Fruit fly (Drosophila melanogaster) whole organism, embryonic: ENCODE results near the gene Der-2.

Experiments used
- B-H1 ChIP-seq: fragments of 200-800 bp; sonication (Bioruptor generic); IDR thresholded peaks from 3 replicates; pipeline ENCODE4 v1.3.6; 2022; ENCODE audit warnings: missing biosample characterization, missing genetic modification characterization
- BEAF-32 ChIP-seq: fragments of 200-800 bp; sonication (Bioruptor generic); optimal IDR thresholded peaks from 3 replicates; lab custom pipeline; 2017; ENCODE audit warnings: missing biosample characterization, missing genetic modification characterization, mild to moderate bottlenecking, moderate library complexity, missing genetic modification reagents
- Bgb ChIP-seq: fragments of 200-800 bp; sonication (Bioruptor generic); IDR thresholded peaks from 2 replicates; pipeline ENCODE4 v1.3.6; 2022; ENCODE audit warnings: missing biosample characterization, missing genetic modification characterization; ENCODE audit not compliant: partially characterized antibody
- CG10366 ChIP-seq: fragments of 200-800 bp; sonication (Bioruptor generic); IDR thresholded peaks from 2 replicates; pipeline ENCODE4 v1.3.6; 2022; ENCODE audit warnings: missing biosample characterization, missing genetic modification characterization
- CG10462 ChIP-seq: fragments of 200-800 bp; sonication (Bioruptor generic); optimal IDR thresholded peaks from 2 replicates; lab custom pipeline; 2016; ENCODE audit warnings: missing biosample characterization, missing genetic modification characterization
- CG10959 ChIP-seq: fragments of 200-800 bp; sonication (Bioruptor generic); IDR thresholded peaks from 2 replicates; pipeline ENCODE4 v1.3.6; 2022; ENCODE audit warnings: missing biosample characterization, missing genetic modification characterization
- CG10979 ChIP-seq: fragments of 200-800 bp; sonication (Bioruptor generic); optimal IDR thresholded peaks from 2 replicates; lab custom pipeline; 2018; ENCODE audit warnings: missing biosample characterization, mild to moderate bottlenecking, missing genetic modification characterization, moderate library complexity
- CG11247 ChIP-seq: fragments of 200-800 bp; sonication (Bioruptor generic); IDR thresholded peaks from 2 replicates; pipeline ENCODE4 v1.3.6; 2022; ENCODE audit warnings: missing biosample characterization, missing genetic modification characterization
- CG13624 ChIP-seq: fragments of 200-800 bp; sonication (Bioruptor generic); optimal IDR thresholded peaks from 2 replicates; lab custom pipeline; 2016; ENCODE audit warnings: missing biosample characterization, missing genetic modification characterization
- CG14050 ChIP-seq: fragments of 200-800 bp; sonication (Bioruptor generic); IDR thresholded peaks from 3 replicates; pipeline ENCODE4 v1.3.6; 2022; ENCODE audit warnings: missing biosample characterization, missing genetic modification characterization
- CG15073 ChIP-seq: fragments of 200-800 bp; sonication (Bioruptor generic); optimal IDR thresholded peaks from 2 replicates; lab custom pipeline; 2016; ENCODE audit warnings: missing biosample characterization, missing genetic modification characterization
- CG16815 ChIP-seq: fragments of 200-800 bp; sonication (Bioruptor generic); optimal IDR thresholded peaks from 3 replicates; lab custom pipeline; 2017; ENCODE audit warnings: missing biosample characterization, mild to moderate bottlenecking, missing genetic modification characterization
- CG1792 ChIP-seq: fragments of 200-800 bp; sonication (Bioruptor generic); optimal IDR thresholded peaks from 2 replicates; lab custom pipeline; 2016; ENCODE audit warnings: missing biosample characterization, missing genetic modification characterization
- CG1832 ChIP-seq: fragments of 200-800 bp; sonication (Bioruptor generic); optimal IDR thresholded peaks from 2 replicates; lab custom pipeline; 2017; ENCODE audit warnings: missing biosample characterization, mild to moderate bottlenecking, missing genetic modification characterization, inconsistent platforms
- CG4617 ChIP-seq: fragments of 200-800 bp; sonication (Bioruptor generic); optimal IDR thresholded peaks from 3 replicates; lab custom pipeline; 2016; ENCODE audit warnings: missing biosample characterization, missing genetic modification characterization, borderline replicate concordance
- CG4854 ChIP-seq: fragments of 200-800 bp; sonication (Bioruptor generic); optimal IDR thresholded peaks from 2 replicates; lab custom pipeline; 2016; ENCODE audit warnings: missing biosample characterization, missing genetic modification characterization, inconsistent platforms
- CG5180 ChIP-seq: fragments of 200-800 bp; sonication (Bioruptor generic); optimal IDR thresholded peaks from 3 replicates; lab custom pipeline; 2017; ENCODE audit warnings: missing biosample characterization, missing genetic modification characterization, mild to moderate bottlenecking, moderate library complexity, missing genetic modification reagents
- CG6689 ChIP-seq: fragments of 200-800 bp; sonication (Bioruptor generic); IDR thresholded peaks from 2 replicates; pipeline ENCODE4 v1.3.6; 2022; ENCODE audit warnings: missing biosample characterization, missing genetic modification characterization
- CG6813 ChIP-seq: fragments of 200-800 bp; sonication (Bioruptor generic); optimal IDR thresholded peaks from 2 replicates; lab custom pipeline; 2017; ENCODE audit warnings: missing biosample characterization, missing genetic modification characterization, mild to moderate bottlenecking, moderate library complexity, missing genetic modification reagents
- D19B ChIP-seq: fragments of 200-800 bp; sonication (Bioruptor generic); optimal IDR thresholded peaks from 2 replicates; lab custom pipeline; 2017; ENCODE audit warnings: missing biosample characterization, mild to moderate bottlenecking, missing genetic modification characterization
- Doc3 ChIP-seq: fragments of 200-800 bp; sonication (Bioruptor generic); IDR thresholded peaks from 3 replicates; pipeline ENCODE4 v1.3.6; 2022; ENCODE audit warnings: missing biosample characterization, missing genetic modification characterization; ENCODE audit not compliant: partially characterized antibody
- Drgx ChIP-seq: fragments of 200-800 bp; sonication (Bioruptor generic); IDR thresholded peaks from 2 replicates; pipeline ENCODE4 v1.3.6; 2022; ENCODE audit warnings: missing biosample characterization, missing genetic modification characterization
- ERR ChIP-seq: fragments of 200-800 bp; sonication (Bioruptor generic); optimal IDR thresholded peaks from 2 replicates; lab custom pipeline; 2016; ENCODE audit warnings: missing biosample characterization, missing genetic modification characterization
- H2.0 ChIP-seq: fragments of 200-800 bp; sonication (Bioruptor generic); IDR thresholded peaks from 2 replicates; pipeline ENCODE4 v1.3.6; 2022; ENCODE audit warnings: missing biosample characterization, missing genetic modification characterization
- HmgD ChIP-seq: fragments of 200-800 bp; sonication (Bioruptor generic); optimal IDR thresholded peaks from 3 replicates; lab custom pipeline; 2016; ENCODE audit warnings: missing biosample characterization, missing genetic modification characterization
- Hr78 ChIP-seq, 2 experiments: fragments of 200-800 bp in 1 of 2; fragments of >200 bp in 1 of 2; sonication (Bioruptor generic) in 1 of 2; optimal IDR thresholded peaks; 2 replicates each; lab custom pipeline; 2017 to 2019; ENCODE audit warnings: missing biosample characterization in 2 of 2, missing genetic modification characterization in 2 of 2, mild to moderate bottlenecking in 1 of 2, moderate library complexity in 1 of 2
- Jarid2 ChIP-seq: fragments of 200-800 bp; sonication (Bioruptor generic); optimal IDR thresholded peaks from 3 replicates; lab custom pipeline; 2017; ENCODE audit warnings: mild to moderate bottlenecking, missing biosample characterization, missing genetic modification reagents, missing genetic modification characterization
- Lhr ChIP-seq: fragments of 200-800 bp; sonication (Bioruptor generic); optimal IDR thresholded peaks from 3 replicates; lab custom pipeline; 2017; ENCODE audit warnings: mild to moderate bottlenecking, missing biosample characterization, missing genetic modification reagents, missing genetic modification characterization
- Oaz ChIP-seq: fragments of 200-800 bp; sonication (Bioruptor generic); IDR thresholded peaks from 2 replicates; pipeline ENCODE4 v1.3.6; 2022; ENCODE audit warnings: missing biosample characterization, missing genetic modification characterization
- Optix ChIP-seq: fragments of 200-800 bp; sonication (Bioruptor generic); IDR thresholded peaks from 3 replicates; pipeline ENCODE4 v1.3.6; 2022; ENCODE audit warnings: missing biosample characterization, missing genetic modification characterization
- Six4 ChIP-seq: fragments of 200-800 bp; sonication (Bioruptor generic); optimal IDR thresholded peaks from 2 replicates; lab custom pipeline; 2016; ENCODE audit warnings: missing biosample characterization, missing genetic modification characterization
- Sry-β ChIP-seq: fragments of 200-800 bp; sonication (Bioruptor generic); optimal IDR thresholded peaks from 2 replicates; lab custom pipeline; 2018; ENCODE audit warnings: missing biosample characterization, mild to moderate bottlenecking, missing genetic modification characterization, moderate library complexity
- Usf ChIP-seq: fragments of 200-800 bp; sonication (Bioruptor generic); optimal IDR thresholded peaks from 2 replicates; lab custom pipeline; 2017; ENCODE audit warnings: missing genotype, missing biosample characterization, missing genetic modification characterization
- Vsx1 ChIP-seq: fragments of 200-800 bp; sonication (Bioruptor generic); optimal IDR thresholded peaks from 2 replicates; lab custom pipeline; 2017; ENCODE audit warnings: missing biosample characterization, mild to moderate bottlenecking, missing genetic modification characterization, missing genetic modification reagents
- bbx ChIP-seq: fragments of 200-800 bp; sonication (Bioruptor generic); IDR thresholded peaks from 2 replicates; pipeline ENCODE4 v1.3.6; 2022; ENCODE audit warnings: missing biosample characterization, missing genetic modification characterization; ENCODE audit not compliant: partially characterized antibody
- btn ChIP-seq: fragments of 200-800 bp; sonication (Bioruptor generic); optimal IDR thresholded peaks from 2 replicates; lab custom pipeline; 2016; ENCODE audit warnings: missing biosample characterization, missing genetic modification characterization
- cad ChIP-seq: fragments of >200 bp; optimal IDR thresholded peaks from 2 replicates; lab custom pipeline; 2017; ENCODE audit warnings: missing biosample characterization, missing genetic modification characterization
- cwo ChIP-seq: fragments of 200-800 bp; sonication (Bioruptor generic); optimal IDR thresholded peaks from 3 replicates; lab custom pipeline; 2017; ENCODE audit warnings: missing biosample characterization, missing genetic modification characterization, mild to moderate bottlenecking, moderate library complexity, missing genetic modification reagents
- danr ChIP-seq: fragments of 200-800 bp; sonication (Bioruptor generic); IDR thresholded peaks from 2 replicates; pipeline ENCODE4 v1.3.6; 2022; ENCODE audit warnings: missing biosample characterization, missing genetic modification characterization
- dpn ChIP-seq, 2 experiments: fragments of 200-800 bp; sonication (Bioruptor generic); optimal IDR thresholded peaks; 3 replicates each; lab custom pipeline; 2016; ENCODE audit warnings: missing biosample characterization in 2 of 2, missing genetic modification characterization in 2 of 2
- ems ChIP-seq: fragments of 200-800 bp; sonication (Bioruptor generic); optimal IDR thresholded peaks from 3 replicates; lab custom pipeline; 2016; ENCODE audit warnings: missing biosample characterization, missing genetic modification characterization
- gcm ChIP-seq: fragments of 200-800 bp; sonication (Bioruptor generic); optimal IDR thresholded peaks from 2 replicates; lab custom pipeline; 2019; ENCODE audit warnings: missing biosample characterization, mild to moderate bottlenecking, missing genetic modification characterization, moderate library complexity
- gro ChIP-seq: fragments of 200-800 bp; sonication (Bioruptor generic); optimal IDR thresholded peaks from 2 replicates; lab custom pipeline; 2016; ENCODE audit warnings: missing biosample characterization, missing genetic modification characterization
- jumu ChIP-seq: fragments of 200-800 bp; sonication (Bioruptor generic); optimal IDR thresholded peaks from 3 replicates; lab custom pipeline; 2016; ENCODE audit warnings: missing biosample characterization, missing genetic modification characterization
- onecut ChIP-seq: fragments of 200-800 bp; sonication (Bioruptor generic); IDR thresholded peaks from 2 replicates; pipeline ENCODE4 v1.3.6; 2022; ENCODE audit warnings: missing biosample characterization, missing genetic modification characterization
- pb ChIP-seq: fragments of 200-800 bp; sonication (Bioruptor generic); optimal IDR thresholded peaks from 3 replicates; lab custom pipeline; 2016; ENCODE audit warnings: missing biosample characterization, missing genetic modification characterization
- sd ChIP-seq: fragments of 200-800 bp; sonication (Bioruptor generic); optimal IDR thresholded peaks from 3 replicates; lab custom pipeline; 2018; ENCODE audit warnings: missing biosample characterization, mild to moderate bottlenecking, missing genetic modification characterization, moderate library complexity
- sens ChIP-seq: fragments of 200-800 bp; sonication (Bioruptor generic); peaks from one replicate; lab custom pipeline; 2016; ENCODE audit warnings: missing biosample characterization, missing genetic modification characterization
- z ChIP-seq: fragments of 200-800 bp; sonication (Bioruptor generic); IDR thresholded peaks from 3 replicates; pipeline ENCODE4 v1.3.6; 2022; ENCODE audit warnings: missing biosample characterization, missing genetic modification characterization
- zfh2 ChIP-seq: fragments of 200-800 bp; sonication (Bioruptor generic); optimal IDR thresholded peaks from 2 replicates; lab custom pipeline; 2016; ENCODE audit warnings: missing biosample characterization, missing genetic modification characterization

Der-2 gene

dm6 chr3R:16524593-16525111, 40.6 kb upstream of the Der-2 start (continued):
- TF ChIP-seq sd (tag; lab: Kevin White, UChicago): no peak
- TF ChIP-seq gcm (GFP tag; lab: Kevin White, UChicago): peak; percentile 33
- TF ChIP-seq danr (GFP tag; lab: Robert Waterston, UW): no peak
- no peak for TF ChIP-seq ems (GFP tag; lab: Kevin White, UChicago)
- TF ChIP-seq CG10959 (GFP tag; lab: Robert Waterston, UW): 0 out of 2 replicates have a peak, but pooled peaks have one; percentile 53
- TF ChIP-seq CG10366 (GFP tag; lab: Robert Waterston, UW): 0 out of 2 replicates have a peak, but pooled peaks have one; percentile 16
- no peak for TF ChIP-seq Doc3
- TF ChIP-seq jumu (GFP tag; lab: Kevin White, UChicago): peak; percentile 50
- TF ChIP-seq z (GFP tag; lab: Robert Waterston, UW): peak; percentile 46; the same call in 1 of the 3 replicates
- peak; percentile 38 for TF ChIP-seq CG10462 (GFP tag; lab: Kevin White, UChicago)
- peak; percentile 74 for TF ChIP-seq Sry-β (GFP tag; lab: Kevin White, UChicago)
- no peak for TF ChIP-seq BEAF-32 (GFP tag; lab: Kevin White, UChicago)
- TF ChIP-seq btn (GFP tag; lab: Kevin White, UChicago): no peak
- no peak for TF ChIP-seq bbx (GFP tag; lab: Robert Waterston, UW)
- TF ChIP-seq Optix (GFP tag; lab: Robert Waterston, UW): peak; percentile 50; the same call in 1 of the 3 replicates
- peak; percentile 19 for TF ChIP-seq Vsx1 (GFP tag; lab: Kevin White, UChicago)
- TF ChIP-seq CG1832 (GFP tag; lab: Kevin White, UChicago): no peak
- peak; percentile 34 for TF ChIP-seq onecut (GFP tag; lab: Robert Waterston, UW)
- TF ChIP-seq zfh2 (GFP tag; lab: Kevin White, UChicago): no peak
- peak; percentile 51 for TF ChIP-seq CG6813 (GFP tag; lab: Kevin White, UChicago)
- TF ChIP-seq sens (GFP tag; lab: Kevin White, UChicago): peak; percentile 93
- TF ChIP-seq D19B: no peak
- no peak for TF ChIP-seq Bgb (GFP tag; lab: Robert Waterston, UW)
- 0 out of 2 replicates have a peak, but pooled peaks have one; percentile 29 for TF ChIP-seq H2.0
- TF ChIP-seq Six4: peak; percentile 32
- TF ChIP-seq Drgx (GFP tag; lab: Robert Waterston, UW): no peak
- TF ChIP-seq cwo (GFP tag; lab: Kevin White, UChicago): no peak
- no peak for TF ChIP-seq CG4617
- no peak for TF ChIP-seq CG14050 (GFP tag; lab: Robert Waterston, UW)
- TF ChIP-seq CG6689 (GFP tag; lab: Robert Waterston, UW): peak; percentile 41
- TF ChIP-seq CG15073 (GFP tag; lab: Kevin White, UChicago): no peak
- TF ChIP-seq B-H1 (GFP tag; lab: Robert Waterston, UW): peak; percentile 22; the same call in 1 of the 3 replicates
- no peak for TF ChIP-seq CG5180 (GFP tag; lab: Kevin White, UChicago)
- no peak for TF ChIP-seq ERR (GFP tag; lab: Kevin White, UChicago)
- TF ChIP-seq CG11247 (GFP tag; lab: Robert Waterston, UW): 0 out of 2 replicates have a peak, but pooled peaks have one; percentile 13
- TF ChIP-seq Hr78 (GFP tag; optimal IDR thresholded peaks at IDR 0.05; lab: Kevin White, UChicago): peak in 1 of 2 experiments; percentile 84
- no peak for TF ChIP-seq CG1792 (GFP tag; lab: Kevin White, UChicago)
- no peak for TF ChIP-seq CG13624 (GFP tag; lab: Kevin White, UChicago)
- TF ChIP-seq CG4854 (GFP tag; lab: Kevin White, UChicago): no peak
- peak; percentile 42 for TF ChIP-seq Jarid2 (GFP tag; lab: Kevin White, UChicago)
- TF ChIP-seq Oaz: no peak
- TF ChIP-seq CG10979 (tag; lab: Kevin White, UChicago): peak; percentile 42
- no peak for TF ChIP-seq cad
- TF ChIP-seq CG16815 (GFP tag; lab: Kevin White, UChicago): peak; percentile 53
- no peak for TF ChIP-seq Usf (GFP tag; lab: Kevin White, UChicago)
- no peak for TF ChIP-seq pb (GFP tag; lab: Kevin White, UChicago)
- TF ChIP-seq dpn (GFP tag; optimal IDR thresholded peaks at IDR 0.05; lab: Kevin White, UChicago): peak in 1 of 2 experiments; percentile 12
- no peak for TF ChIP-seq HmgD (GFP tag; lab: Kevin White, UChicago)
- TF ChIP-seq gro (GFP tag; lab: Kevin White, UChicago): no peak
- TF ChIP-seq Lhr (GFP tag; lab: Kevin White, UChicago): peak; percentile 69
